Worm (Caenorhabditis elegans) whole organism, L4 larva: ENCODE data around the gene K11H12.5.

Source experiments
- mdl-1 ChIP-seq, 2 experiments: fragments of 150-350 bp in 1 of 2; sonication (generic microtip) in 1 of 2; optimal IDR thresholded peaks; 2 replicates each; lab custom pipeline; 2014 to 2017; ENCODE audit warnings: missing biosample characterization in 2 of 2, missing genetic modification characterization in 2 of 2
- nhr-10 ChIP-seq: fragments of 150-350 bp; optimal IDR thresholded peaks from 2 replicates; lab custom pipeline; 2014; ENCODE audit warnings: missing biosample characterization, missing genetic modification characterization
- nhr-48 ChIP-seq: sonication (generic microtip); optimal IDR thresholded peaks from 2 replicates; lab custom pipeline; 2016; ENCODE audit warnings: mild to moderate bottlenecking, missing genetic modification characterization, missing compliant biosample characterization

DNA sequence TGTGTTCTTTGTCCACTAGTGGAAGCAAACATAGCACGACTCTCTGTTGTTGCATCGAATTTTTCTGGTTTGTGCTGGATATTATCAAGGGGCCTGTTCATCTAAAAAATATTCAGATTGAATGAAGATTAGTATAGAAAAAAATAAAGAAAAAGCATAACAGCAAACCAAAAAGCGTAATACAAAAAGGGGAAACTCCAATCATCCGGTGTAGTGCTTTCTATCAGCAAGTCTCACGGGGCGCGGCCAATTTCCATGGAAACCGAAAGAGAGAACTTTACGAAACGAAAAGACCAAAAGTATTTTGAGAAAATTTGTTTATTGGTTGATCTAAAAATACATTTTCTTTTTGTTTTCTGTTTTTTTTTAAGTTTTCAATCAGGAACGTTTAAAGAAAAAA, 21.9 kb downstream of the K11H12.5 start, which contains the start of gene Y55F3C.17:
- TF ChIP-seq mdl-1 (tag; optimal IDR thresholded peaks at IDR 0.05; lab: Kevin White, UChicago) (no peak), nhr-48 (tag; lab: Kevin White, UChicago) (no peak), nhr-10 (tag; lab: Kevin White, UChicago) (no peak)
